Worm (Caenorhabditis elegans) whole organism, L4 larva: ENCODE data around the gene Y47D7A.13.

Experiments used
- egl-27 ChIP-seq: sonication (generic microtip); optimal IDR thresholded peaks from 3 replicates; lab custom pipeline; 2017; ENCODE audit warnings: missing biosample characterization, missing genetic modification reagents, missing genetic modification characterization
- lin-1 ChIP-seq: fragments of 200-800 bp; sonication (Bioruptor generic); IDR thresholded peaks from 2 replicates; pipeline ENCODE4 v1.3.6; 2022; ENCODE audit warnings: missing genetic modification reagents, missing genetic modification characterization, missing compliant biosample characterization
- lir-3 ChIP-seq: sonication (generic microtip); optimal IDR thresholded peaks from 2 replicates; lab custom pipeline; 2016; ENCODE audit warnings: mild to moderate bottlenecking, missing genetic modification characterization, missing compliant biosample characterization

ce11 chrV:4437215-4437614 is 1.5 kb upstream of the Y47D7A.13 start:
- no peak for TF ChIP-seq egl-27 (tag; lab: Kevin White, UChicago)
- TF ChIP-seq lin-1 (GFP tag; lab: Robert Waterston, UW): no peak
- TF ChIP-seq lir-3: no peak
